Fruit fly (Drosophila melanogaster) whole organism, adult: ENCODE measurements around the gene CG13280.

Experiments
- CG12768 ChIP-seq: fragments of 200-800 bp; sonication (Bioruptor generic); optimal IDR thresholded peaks from 2 replicates; lab custom pipeline; 2017; ENCODE audit warnings: missing biosample characterization, missing genetic modification characterization, mild to moderate bottlenecking, moderate library complexity, missing genetic modification reagents
- CG14711 ChIP-seq: fragments of 200-800 bp; sonication (Bioruptor generic); optimal IDR thresholded peaks from 2 replicates; lab custom pipeline; 2018; ENCODE audit warnings: missing biosample characterization, mild to moderate bottlenecking, missing genetic modification characterization, moderate library complexity
- CG33017 ChIP-seq: fragments of 200-800 bp; sonication (Bioruptor generic); optimal IDR thresholded peaks from 2 replicates; lab custom pipeline; 2018; ENCODE audit warnings: missing biosample characterization, mild to moderate bottlenecking, missing genetic modification characterization, moderate library complexity
- CG5204 ChIP-seq: fragments of 200-800 bp; sonication (Bioruptor generic); optimal IDR thresholded peaks from 2 replicates; lab custom pipeline; 2016; ENCODE audit warnings: missing biosample characterization, missing genetic modification characterization
- CG7045 ChIP-seq: fragments of 200-800 bp; sonication (Bioruptor generic); optimal IDR thresholded peaks from 2 replicates; lab custom pipeline; 2017; ENCODE audit warnings: missing biosample characterization, mild to moderate bottlenecking, missing genetic modification characterization
- CG7101 ChIP-seq: fragments of 200-800 bp; sonication (Bioruptor generic); optimal IDR thresholded peaks from 2 replicates; lab custom pipeline; 2018; ENCODE audit warnings: missing biosample characterization, mild to moderate bottlenecking, missing genetic modification characterization, moderate library complexity
- Clk ChIP-seq: fragments of 200-800 bp; sonication (Bioruptor generic); optimal IDR thresholded peaks from 2 replicates; lab custom pipeline; 2017; ENCODE audit warnings: missing biosample characterization, missing genetic modification characterization
- Crg-1 ChIP-seq: fragments of 200-800 bp; sonication (Bioruptor generic); optimal IDR thresholded peaks from 2 replicates; lab custom pipeline; 2016; ENCODE audit warnings: missing biosample characterization, missing genetic modification characterization
- Hr96 ChIP-seq: fragments of 200-800 bp; sonication (Bioruptor generic); optimal IDR thresholded peaks from 2 replicates; lab custom pipeline; 2016; ENCODE audit warnings: missing biosample characterization, missing genetic modification characterization
- Mnt ChIP-seq: fragments of 200-800 bp; sonication (Bioruptor generic); optimal IDR thresholded peaks from 2 replicates; lab custom pipeline; 2016; ENCODE audit warnings: missing biosample characterization, mild to moderate bottlenecking, missing genetic modification characterization
- cnc ChIP-seq, 2 experiments: fragments of >200 bp; optimal IDR thresholded peaks; 2 replicates each; lab custom pipeline; 2017
- kay ChIP-seq: fragments of 200-800 bp; sonication (Bioruptor generic); peaks from one replicate; lab custom pipeline; 2016; ENCODE audit warnings: missing biosample characterization, missing genetic modification characterization, borderline replicate concordance
- ovo ChIP-seq: fragments of 200-800 bp; sonication (Bioruptor generic); optimal IDR thresholded peaks from 2 replicates; lab custom pipeline; 2016; ENCODE audit warnings: missing biosample characterization, missing genetic modification characterization
- tj ChIP-seq: fragments of 200-800 bp; sonication (Bioruptor generic); optimal IDR thresholded peaks from 3 replicates; lab custom pipeline; 2017; ENCODE audit warnings: missing biosample characterization, mild to moderate bottlenecking, missing genetic modification characterization, moderate library complexity
- toe ChIP-seq: fragments of 200-800 bp; sonication (Bioruptor generic); optimal IDR thresholded peaks from 2 replicates; lab custom pipeline; 2016; ENCODE audit warnings: missing biosample characterization, missing genetic modification characterization

CG13280 gene

dm6 chr2L:16761891-16762290 is 59.0 kb downstream of the CG13280 start:
- TF ChIP-seq Hr96: no peak
- no peak for TF ChIP-seq Crg-1 (GFP tag; lab: Kevin White, UChicago)
- TF ChIP-seq CG14711 (tag; lab: Kevin White, UChicago): no peak
- TF ChIP-seq CG7101: no peak
- TF ChIP-seq cnc (optimal IDR thresholded peaks at IDR 0.05; lab: Kevin White, UChicago): no peak
- TF ChIP-seq ovo: no peak
- no peak for TF ChIP-seq Mnt (GFP tag; lab: Kevin White, UChicago)

DNA sequence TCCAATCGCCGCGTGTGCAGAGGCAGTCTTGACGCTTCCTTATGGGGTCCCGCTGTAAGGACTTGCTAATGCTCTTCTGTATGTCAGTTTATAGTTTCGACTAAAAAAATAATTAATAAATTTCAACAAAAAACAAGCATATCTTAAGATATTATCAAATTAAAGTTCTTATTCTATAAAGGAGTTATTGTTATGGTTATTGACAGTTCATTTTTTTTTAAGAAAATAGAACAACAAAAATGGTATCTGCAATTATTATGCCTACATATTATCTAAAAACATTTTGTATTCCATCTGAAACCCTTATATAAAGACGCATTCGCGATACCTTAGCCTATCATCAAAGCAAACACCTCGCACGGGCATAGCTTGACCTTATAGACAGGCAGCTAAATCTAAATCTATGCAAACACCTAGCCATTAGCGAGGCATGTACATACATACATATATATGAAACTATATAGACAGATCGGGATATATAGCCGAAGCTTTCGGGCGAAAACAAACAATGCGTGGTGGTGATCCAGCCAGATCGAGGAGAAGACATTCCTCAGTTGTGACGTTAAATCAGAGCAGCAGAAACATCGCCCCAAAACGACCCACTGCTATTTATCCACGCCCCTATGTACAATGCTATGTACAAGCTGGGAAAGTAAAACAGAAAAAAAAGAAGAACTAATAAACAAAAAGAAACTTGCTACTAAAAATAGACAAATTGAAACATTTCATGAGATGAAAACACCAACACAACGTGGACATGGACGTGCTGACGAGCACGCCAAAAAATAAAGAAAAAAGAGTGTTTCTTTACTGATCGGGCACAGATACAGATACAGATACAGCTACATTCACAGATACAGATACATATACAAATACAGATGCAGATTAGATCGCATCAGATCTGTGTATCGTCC is 60.1 kb downstream of the CG13280 start, which contains the start of gene ppk17:
ppk17 (minus strand) TSS at position 51 of the 914 bp plus-strand sequence.
- no peak for TF ChIP-seq CG5204 (GFP tag; lab: Kevin White, UChicago)
- peak; percentile 32 for TF ChIP-seq kay (GFP tag; lab: Kevin White, UChicago)

- TF ChIP-seq toe (GFP tag; lab: Kevin White, UChicago) (no peak), CG7045 (GFP tag; lab: Kevin White, UChicago) (no peak)
These were observed 66.8 kb downstream of the CG13280 start, which contains the start of gene yellow-b for dm6 chr2L:16754074-16754473. TSS of gene yellow-b (plus strand) at chr2L:16754336.

dm6 chr2L:16752340-16752739 is 68.6 kb downstream of the CG13280 start:
- peak; percentile 59 for TF ChIP-seq tj (GFP tag; lab: Kevin White, UChicago)
- no peak for TF ChIP-seq CG33017 (tag; lab: Kevin White, UChicago)
- TF ChIP-seq Clk (GFP tag; lab: Kevin White, UChicago): no peak
- TF ChIP-seq CG12768: no peak
- no peak for TF ChIP-seq cnc (optimal IDR thresholded peaks at IDR 0.05; lab: Kevin White, UChicago)
- no peak for TF ChIP-seq CG7045 (GFP tag; lab: Kevin White, UChicago)
